Worm (Caenorhabditis elegans) whole organism, mixed stage, embryonic: ENCODE results near the gene Y66C5A.1.

Experiments
- blmp-1 ChIP-seq: fragments of 150-350 bp; optimal IDR thresholded peaks from 2 replicates; lab custom pipeline; 2014; ENCODE audit warnings: missing biosample characterization, missing genetic modification characterization
- lin-13 ChIP-seq: fragments of 150-350 bp; optimal IDR thresholded peaks from 2 replicates; lab custom pipeline; 2014; ENCODE audit warnings: missing biosample characterization, missing genetic modification characterization
- lsy-2 ChIP-seq: fragments of 150-350 bp; optimal IDR thresholded peaks from 2 replicates; lab custom pipeline; 2014; ENCODE audit warnings: missing biosample characterization, missing genetic modification characterization
- nhr-12 ChIP-seq: fragments of 150-350 bp; optimal IDR thresholded peaks from 2 replicates; lab custom pipeline; 2014; ENCODE audit warnings: missing biosample characterization, missing genetic modification characterization
- nhr-76 ChIP-seq: sonication (generic microtip); optimal IDR thresholded peaks from 2 replicates; lab custom pipeline; 2017; ENCODE audit warnings: missing biosample characterization, missing genetic modification characterization
- unc-39 ChIP-seq: fragments of 150-350 bp; optimal IDR thresholded peaks from 2 replicates; lab custom pipeline; 2014; ENCODE audit warnings: missing biosample characterization, missing genetic modification characterization

DNA sequence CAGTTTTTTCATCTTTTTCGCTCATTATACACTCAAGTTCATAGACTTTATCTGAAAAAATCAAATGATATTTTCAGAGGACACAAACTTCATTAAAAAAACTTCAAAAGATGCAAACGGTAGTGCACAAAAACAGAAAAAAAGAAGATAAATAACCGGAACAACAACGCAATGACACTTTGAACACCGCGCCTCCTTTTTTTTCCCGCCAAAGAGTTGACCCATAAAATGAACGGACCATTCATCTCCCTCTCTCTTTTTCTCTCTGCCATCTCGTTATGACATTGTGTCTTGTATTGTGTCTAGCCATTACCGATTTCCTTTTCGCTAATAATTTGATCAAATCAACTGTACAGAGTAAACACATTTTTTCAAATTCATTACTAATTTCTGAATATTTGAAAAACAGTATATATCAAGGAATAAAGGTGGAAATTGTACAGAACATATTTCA is 33.8 kb downstream of the Y66C5A.1 start, which contains the start of gene F23D12.2:
- TF ChIP-seq nhr-12 (tag; lab: Kevin White, UChicago), result no peak
- TF ChIP-seq lin-13 (tag; lab: Kevin White, UChicago), result no peak
- TF ChIP-seq blmp-1, result no peak
- no peak for TF ChIP-seq nhr-76
- no peak for TF ChIP-seq lsy-2 (tag; lab: Kevin White, UChicago)
- TF ChIP-seq unc-39 (tag; lab: Kevin White, UChicago), result no peak
